Worm (Caenorhabditis elegans) whole organism, midembryonic: ENCODE measurements around the gene lgc-54.

Experiments used
- T22C8.4 ChIP-seq: fragments of 200-800 bp; sonication (Bioruptor generic); IDR thresholded peaks from 2 replicates; pipeline ENCODE4 v1.3.6; 2022; ENCODE audit warnings: missing genetic modification characterization, missing compliant biosample characterization
- cog-1 ChIP-seq: sonication (generic microtip); optimal IDR thresholded peaks from 2 replicates; lab custom pipeline; 2016; ENCODE audit warnings: missing genetic modification characterization, missing compliant biosample characterization
- flt-1 ChIP-seq: fragments of 200-800 bp; sonication (Bioruptor generic); IDR thresholded peaks from 2 replicates; pipeline ENCODE4 v1.3.6; 2022; ENCODE audit warnings: missing genetic modification characterization, missing compliant biosample characterization
- klf-2 ChIP-seq: fragments of 200-800 bp; sonication (Bioruptor generic); conservative IDR thresholded peaks from 2 replicates; pipeline ENCODE4 v1.3.6; 2022; ENCODE audit warnings: missing genetic modification reagents, missing genetic modification characterization, missing compliant biosample characterization
- med-1 ChIP-seq: sonication (generic microtip); optimal IDR thresholded peaks from 2 replicates; lab custom pipeline; 2017; ENCODE audit warnings: missing genetic modification characterization, mild to moderate bottlenecking, missing compliant biosample characterization, antibody characterized with exemption, missing genetic modification reagents; ENCODE audit not compliant: insufficient read depth
- ref-1 ChIP-seq: fragments of 200-800 bp; sonication (Bioruptor generic); conservative IDR thresholded peaks from 2 replicates; pipeline ENCODE4 v1.3.6; 2022; ENCODE audit warnings: missing genetic modification reagents, missing genetic modification characterization, missing compliant biosample characterization
- tab-1 ChIP-seq: fragments of 200-800 bp; sonication (Bioruptor generic); IDR thresholded peaks from 2 replicates; pipeline ENCODE4 v1.3.6; 2022; ENCODE audit warnings: missing genetic modification characterization, missing compliant biosample characterization
- ztf-23 ChIP-seq: fragments of 200-800 bp; sonication (Bioruptor generic); IDR thresholded peaks from 2 replicates; pipeline ENCODE4 v1.3.6; 2022; ENCODE audit warnings: missing genetic modification reagents, missing genetic modification characterization, missing compliant biosample characterization
- ztf-29 ChIP-seq: fragments of 200-800 bp; sonication (Bioruptor generic); IDR thresholded peaks from 2 replicates; pipeline ENCODE4 v1.3.6; 2022; ENCODE audit warnings: missing genetic modification reagents, missing genetic modification characterization, missing compliant biosample characterization

Gene lgc-54

ce11 chrV:6796264-6796663 lies 50.1 kb downstream of the lgc-54 start:
- TF ChIP-seq klf-2 (GFP tag; lab: Robert Waterston, UW) (no peak), T22C8.4 (no peak), cog-1 (no peak), tab-1 (no peak), med-1 (GFP tag; lab: Kevin White, UChicago) (no peak), flt-1 (GFP tag; lab: Robert Waterston, UW) (no peak), ztf-29 (no peak), ref-1 (GFP tag; lab: Robert Waterston, UW) (no peak), ztf-23 (GFP tag; lab: Robert Waterston, UW) (no peak)

ce11 chrV:6793744-6794239 lies 52.6 kb downstream of the lgc-54 start, which contains the start of gene ZC404.1:
Gene ZC404.1 (plus strand): TSS chrV:6794189.
- TF ChIP-seq ref-1 (GFP tag; lab: Robert Waterston, UW) (no peak), flt-1 (GFP tag; lab: Robert Waterston, UW) (no peak), med-1 (GFP tag; lab: Kevin White, UChicago) (no peak), klf-2 (GFP tag; lab: Robert Waterston, UW) (no peak), ztf-23 (GFP tag; lab: Robert Waterston, UW) (no peak), T22C8.4 (no peak), ztf-29 (no peak), tab-1 (no peak), cog-1 (no peak)

ce11 chrV:6792973-6793372 lies 53.4 kb downstream of the lgc-54 start:
- TF ChIP-seq tab-1 (no peak), med-1 (GFP tag; lab: Kevin White, UChicago) (no peak), ztf-23 (GFP tag; lab: Robert Waterston, UW) (no peak), ref-1 (GFP tag; lab: Robert Waterston, UW) (no peak), flt-1 (GFP tag; lab: Robert Waterston, UW) (no peak)

ce11 chrV:6792565-6792964 lies 53.8 kb downstream of the lgc-54 start, which contains the start of gene gck-2:
Gene gck-2 (minus strand): TSS chrV:6792665.
- no peak for TF ChIP-seq T22C8.4
- TF ChIP-seq cog-1 = no peak
- TF ChIP-seq klf-2 (GFP tag; lab: Robert Waterston, UW) = no peak
- TF ChIP-seq ztf-29 = no peak
- TF ChIP-seq ref-1 (GFP tag; lab: Robert Waterston, UW) = no peak
- no peak for TF ChIP-seq ztf-23 (GFP tag; lab: Robert Waterston, UW)
- TF ChIP-seq flt-1 (GFP tag; lab: Robert Waterston, UW) = no peak
- no peak for TF ChIP-seq tab-1
- TF ChIP-seq med-1 (GFP tag; lab: Kevin White, UChicago) = no peak
